Fruit fly (Drosophila melanogaster) whole organism, larva: Measurements from ENCODE around the gene CG6602.

Source experiments
- noc ChIP-seq: fragments of 200-800 bp; sonication (Bioruptor generic); optimal IDR thresholded peaks from 3 replicates; lab custom pipeline; 2019; ENCODE audit warnings: missing biosample characterization, mild to moderate bottlenecking, missing genetic modification characterization, moderate library complexity

The CG6602 gene

dm6 chr3L:6108264-6109060, 36.5 kb downstream of the CG6602 start:
- no peak for TF ChIP-seq noc (tag; lab: Kevin White, UChicago)

- TF ChIP-seq noc (tag; lab: Kevin White, UChicago), result no peak
Observed at dm6 chr3L:6110673-6111449, 38.9 kb downstream of the CG6602 start.

dm6 chr3L:6111458-6111857, 39.5 kb downstream of the CG6602 start:
- no peak for TF ChIP-seq noc (tag; lab: Kevin White, UChicago)

dm6 chr3L:6115505-6115904, 43.6 kb downstream of the CG6602 start:
- no peak for TF ChIP-seq noc (tag; lab: Kevin White, UChicago)

dm6 chr3L:6116881-6117280, 44.9 kb downstream of the CG6602 start:
- TF ChIP-seq noc (tag; lab: Kevin White, UChicago), result no peak
